Worm (Caenorhabditis elegans) whole organism, L4/young adult: ENCODE measurements around the gene F42G2.7.

Experiments used
- dao-5 ChIP-seq: sonication (generic microtip); optimal IDR thresholded peaks from 2 replicates; lab custom pipeline; 2016; ENCODE audit warnings: missing genotype, missing genetic modification characterization, moderate library complexity, missing compliant biosample characterization
- him-1 ChIP-seq: sonication (generic microtip); optimal IDR thresholded peaks from 2 replicates; lab custom pipeline; 2016; ENCODE audit warnings: missing genotype, missing genetic modification reagents, missing genetic modification characterization, missing compliant biosample characterization

DNA sequence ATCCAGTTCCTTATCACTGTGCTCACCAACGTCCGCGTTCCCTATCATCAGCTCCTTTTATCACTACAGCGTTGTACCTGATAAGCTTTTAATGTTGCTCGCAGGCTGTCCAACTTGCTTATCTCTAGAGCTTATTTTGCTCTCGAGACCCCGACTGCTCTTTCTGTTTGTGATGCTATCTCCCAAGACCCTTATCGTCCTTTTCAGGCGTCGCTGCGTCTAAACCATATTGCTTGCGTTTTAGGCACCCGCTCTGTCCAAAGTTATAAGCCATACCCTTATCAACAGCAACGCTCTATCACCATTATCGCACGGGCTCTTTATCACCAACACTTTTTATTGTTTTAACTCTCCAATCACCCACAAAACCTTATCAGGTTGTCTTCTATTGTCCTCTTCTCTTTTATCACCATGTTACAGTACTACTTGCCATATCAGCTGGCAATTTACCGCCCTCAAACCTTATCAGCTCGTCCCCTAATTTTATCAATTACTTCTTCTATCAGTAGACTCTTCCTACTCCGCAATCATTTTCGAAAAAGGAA, 39.4 kb upstream of the F42G2.7 start:
- no peak for TF ChIP-seq him-1
- TF ChIP-seq dao-5 (tag; lab: Kevin White, UChicago) = no peak
